Fruit fly (Drosophila melanogaster): ENCODE measurements around the gene heca.

Gene heca

DNA sequence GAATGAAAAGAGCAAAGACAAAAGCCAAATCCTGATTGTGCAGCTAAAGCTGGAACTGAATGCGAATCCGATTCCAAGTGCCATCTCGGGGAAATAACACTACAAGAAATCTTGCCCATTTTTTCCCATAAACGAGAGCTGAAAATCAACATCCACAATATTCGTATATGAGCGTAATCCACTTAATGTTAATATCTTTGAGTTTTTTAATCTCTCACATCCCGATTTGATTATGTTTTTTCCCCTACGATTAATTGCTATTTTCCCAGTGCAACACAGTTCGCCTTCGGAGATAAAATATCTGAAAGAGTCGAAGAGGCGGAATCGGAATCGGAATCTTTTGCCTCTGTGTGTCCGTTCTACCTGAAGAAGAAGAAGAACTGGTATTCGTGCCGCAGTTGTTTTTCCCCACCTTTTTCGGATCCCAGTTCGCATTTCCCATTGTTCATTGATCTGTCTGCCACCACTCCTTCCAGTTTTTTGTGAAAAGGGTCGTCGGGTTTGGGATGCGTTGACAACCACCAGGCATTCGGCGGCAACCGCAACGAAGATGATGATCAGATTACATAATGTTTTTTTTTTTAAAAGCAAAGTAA, 56.7 kb downstream of the heca start (continued):
- TF ChIP-seq Sry-β (GFP tag; optimal IDR thresholded peaks at IDR 0.05) (no peak), sug (tag; optimal IDR thresholded peaks at IDR 0.05) (no peak), CG2712 (tag; optimal IDR thresholded peaks at IDR 0.05) (peak; percentile 41), CG12104 (GFP tag; optimal IDR thresholded peaks at IDR 0.05) (no peak), aop (GFP tag; IDR thresholded peaks at IDR 0.05) (no peak), CG9876 (GFP tag; optimal IDR thresholded peaks at IDR 0.05) (no peak), CG3163 (GFP tag; optimal IDR thresholded peaks at IDR 0.05) (no peak), vvl (GFP tag; IDR thresholded peaks at IDR 0.05) (peak; percentile 16; the same call in 1 of the 2 replicates), Drgx (GFP tag; IDR thresholded peaks at IDR 0.05) (peak; percentile 60; the same call in 1 of the 2 replicates), CG12391 (tag; optimal IDR thresholded peaks at IDR 0.05) (peak; percentile 9), sens (GFP tag) (peak; percentile 45), fd3F (GFP tag; optimal IDR thresholded peaks at IDR 0.05) (no peak), zen2 (GFP tag; IDR thresholded peaks at IDR 0.05; ENCODE audit: partially characterized antibody) (no peak), sob (GFP tag; IDR thresholded peaks at IDR 0.05) (no peak), Bdp1 (GFP tag; optimal IDR thresholded peaks at IDR 0.05) (no peak), dimm (GFP tag; IDR thresholded peaks at IDR 0.05) (no peak), CG9437 (GFP tag; optimal IDR thresholded peaks at IDR 0.05) (no peak), cwo (GFP tag; optimal IDR thresholded peaks at IDR 0.05) (no peak), psq (GFP tag; optimal IDR thresholded peaks at IDR 0.05) (no peak), z (GFP tag; IDR thresholded peaks at IDR 0.05) (no peak), zfh1 (GFP tag; IDR thresholded peaks at IDR 0.05) (no peak), grau (tag; optimal IDR thresholded peaks at IDR 0.05) (no peak), CG10462 (GFP tag; optimal IDR thresholded peaks at IDR 0.05) (no peak), Fer3 (tag; optimal IDR thresholded peaks at IDR 0.05) (no peak), chm (GFP tag; IDR thresholded peaks at IDR 0.05) (no peak), trh (GFP tag; optimal IDR thresholded peaks at IDR 0.05) (no peak), mld (GFP tag; IDR thresholded peaks at IDR 0.05; ENCODE audit: partially characterized antibody) (no peak), danr (GFP tag; IDR thresholded peaks at IDR 0.05) (no peak), ash1 (GFP tag; optimal IDR thresholded peaks at IDR 0.05) (no peak), gt (GFP tag; IDR thresholded peaks at IDR 0.05) (no peak), CG4328 (GFP tag; optimal IDR thresholded peaks at IDR 0.05) (no peak), Med (GFP tag) (no peak), gem (tag; optimal IDR thresholded peaks at IDR 0.05) (peak; percentile 34), pho (GFP tag; optimal IDR thresholded peaks at IDR 0.05) (no peak), MESR4 (GFP tag; optimal IDR thresholded peaks at IDR 0.05) (no peak), CG6683 (GFP tag; optimal IDR thresholded peaks at IDR 0.05) (no peak), ase (GFP tag; IDR thresholded peaks at IDR 0.05) (no peak), rib (GFP tag; IDR thresholded peaks at IDR 0.05) (no peak), CG4282 (GFP tag; optimal IDR thresholded peaks at IDR 0.05) (no peak), CG9215 (GFP tag; IDR thresholded peaks at IDR 0.05) (no peak), Hr51 (GFP tag; optimal IDR thresholded peaks at IDR 0.05) (no peak), tll (GFP tag; optimal IDR thresholded peaks at IDR 0.05) (no peak), CG33557 (GFP tag; optimal IDR thresholded peaks at IDR 0.05) (no peak), CG2889 (GFP tag; IDR thresholded peaks at IDR 0.05) (no peak), CG10209 (GFP tag; optimal IDR thresholded peaks at IDR 0.05) (no peak), luna (GFP tag; optimal IDR thresholded peaks at IDR 0.05) (no peak), HLH54F (GFP tag; optimal IDR thresholded peaks at IDR 0.05) (no peak), trem (tag; optimal IDR thresholded peaks at IDR 0.05) (peak; percentile 7), Ets97D (GFP tag; optimal IDR thresholded peaks at IDR 0.05) (no peak), pnt (GFP tag; optimal IDR thresholded peaks at IDR 0.05) (no peak), zfh2 (GFP tag; optimal IDR thresholded peaks at IDR 0.05) (no peak)
